Fruit fly (Drosophila melanogaster): Measurements from ENCODE around the gene CG13877.

Gene CG13877

DNA sequence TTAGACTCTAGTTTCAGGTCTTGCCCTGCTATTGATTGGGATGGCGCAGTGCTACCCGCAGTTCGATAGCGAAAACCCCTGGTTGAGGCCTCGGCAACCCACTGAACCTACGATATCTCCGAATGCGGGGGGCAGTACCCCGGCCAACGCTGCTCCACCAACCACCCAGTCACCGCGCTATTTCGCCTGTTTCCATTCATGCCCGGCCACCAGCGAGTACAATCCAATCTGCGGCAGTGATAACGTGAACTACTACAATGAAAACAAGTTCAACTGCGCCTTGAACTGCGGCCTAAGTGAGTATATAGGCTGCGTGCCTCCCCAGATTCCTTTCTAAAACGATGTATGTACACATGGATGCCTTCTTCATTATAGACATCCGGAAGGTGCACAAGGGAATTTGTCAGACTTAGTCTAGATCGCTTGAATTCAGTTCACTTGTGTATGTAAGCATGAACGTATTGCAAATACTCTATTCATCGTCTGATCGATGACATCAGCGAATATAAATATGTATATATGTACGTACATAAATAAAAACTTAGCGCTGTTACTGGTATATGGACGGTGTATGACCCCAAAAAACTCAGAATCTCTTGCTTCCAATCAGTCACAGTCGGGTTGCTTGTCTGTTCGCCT, at the start of gene CG13877:
Gene CG13877, plus strand, starts transcription at position 589 of the 639 bp plus-strand sequence.
- no peak for TF ChIP-seq CTCF (optimal IDR thresholded peaks at IDR 0.05)
- no peak for TF ChIP-seq CG8478 (optimal IDR thresholded peaks at IDR 0.05)

DNA sequence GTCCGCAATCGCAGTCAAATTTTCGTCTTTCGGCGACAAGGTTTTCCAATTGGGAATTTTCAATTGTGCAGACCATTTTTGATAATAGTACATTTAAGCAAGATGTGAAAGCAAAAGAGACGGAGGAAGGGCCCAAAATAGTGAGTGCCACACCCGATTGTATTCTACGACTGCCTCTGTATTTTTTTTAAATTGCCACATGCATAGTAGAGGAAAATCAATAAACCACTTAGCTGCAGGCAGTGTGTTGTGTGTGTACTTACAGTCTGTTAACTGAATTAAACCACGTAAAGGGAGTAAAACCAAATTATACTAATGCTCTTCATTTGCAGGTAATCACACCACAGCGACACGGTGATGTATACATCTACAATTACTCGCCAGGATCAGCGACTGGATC, 46.1 kb upstream of the CG13877 start:
- TF ChIP-seq CG8478 (optimal IDR thresholded peaks at IDR 0.05) (no peak), CTCF (optimal IDR thresholded peaks at IDR 0.05) (no peak)

DNA sequence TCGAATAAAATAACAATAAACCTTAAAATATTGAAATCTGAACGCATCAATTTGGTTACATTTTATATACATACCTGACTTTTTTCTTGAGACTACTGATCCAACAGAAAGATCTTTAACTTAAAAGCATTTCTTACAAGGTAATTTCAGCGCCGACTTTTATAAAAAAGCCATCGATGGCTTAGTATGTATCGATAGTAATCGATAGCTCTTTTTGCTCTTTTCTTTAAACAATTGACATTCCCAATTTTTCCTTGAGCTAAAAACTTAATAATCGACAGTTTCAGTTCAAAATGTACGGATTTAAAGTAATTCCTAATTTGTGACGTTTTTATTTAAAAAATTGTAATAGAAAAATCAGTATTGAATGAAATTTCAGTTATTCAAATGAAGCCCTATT, 43.4 kb upstream of the CG13877 start:
- TF ChIP-seq CTCF (optimal IDR thresholded peaks at IDR 0.05) (no peak), CG8478 (optimal IDR thresholded peaks at IDR 0.05) (no peak)

DNA sequence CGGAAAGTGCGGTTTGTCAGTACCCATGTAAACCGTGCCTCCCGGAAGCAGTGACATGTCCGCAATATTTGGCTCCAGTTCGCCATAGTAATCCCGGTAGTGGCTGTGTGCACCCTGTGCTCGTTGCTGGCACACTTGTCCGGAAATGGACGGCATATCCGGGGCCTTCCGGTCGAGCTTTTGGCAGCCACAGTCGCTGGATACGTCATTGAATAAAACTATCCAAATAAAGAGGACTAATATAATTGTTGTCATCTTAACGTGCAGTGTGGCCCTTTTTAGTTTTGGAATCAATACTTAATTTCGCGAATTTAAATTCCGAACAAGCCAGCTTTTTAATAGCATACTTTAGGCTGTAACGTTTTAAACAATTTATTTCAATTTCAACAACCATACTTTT, 41.9 kb upstream of the CG13877 start, which contains the start of gene CG7049:
Gene CG7049, minus strand, starts transcription at position 280 of the 400 bp plus-strand sequence.
- TF ChIP-seq CTCF (optimal IDR thresholded peaks at IDR 0.05) (no peak), CG8478 (optimal IDR thresholded peaks at IDR 0.05) (no peak)

DNA sequence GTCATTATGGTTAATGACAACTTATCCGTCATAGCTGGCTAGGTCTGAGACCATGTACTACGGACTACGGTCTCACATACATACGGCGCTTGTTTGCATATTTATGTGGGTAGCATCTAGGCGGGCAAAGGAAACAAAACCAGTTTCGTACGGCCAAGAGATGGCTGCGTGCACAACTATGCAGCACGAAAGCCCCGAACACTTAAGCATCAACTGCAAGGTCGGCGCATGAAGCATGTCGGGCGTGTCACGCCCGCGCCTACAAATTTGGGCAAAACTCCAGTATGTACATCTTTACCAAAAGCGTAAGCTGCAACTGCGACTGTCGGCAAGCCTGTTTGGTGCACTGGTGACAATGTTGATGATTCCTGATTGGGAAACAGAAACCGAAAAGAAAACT, 39.9 kb upstream of the CG13877 start:
- TF ChIP-seq CG8478 (optimal IDR thresholded peaks at IDR 0.05) (no peak), CTCF (optimal IDR thresholded peaks at IDR 0.05) (no peak)

DNA sequence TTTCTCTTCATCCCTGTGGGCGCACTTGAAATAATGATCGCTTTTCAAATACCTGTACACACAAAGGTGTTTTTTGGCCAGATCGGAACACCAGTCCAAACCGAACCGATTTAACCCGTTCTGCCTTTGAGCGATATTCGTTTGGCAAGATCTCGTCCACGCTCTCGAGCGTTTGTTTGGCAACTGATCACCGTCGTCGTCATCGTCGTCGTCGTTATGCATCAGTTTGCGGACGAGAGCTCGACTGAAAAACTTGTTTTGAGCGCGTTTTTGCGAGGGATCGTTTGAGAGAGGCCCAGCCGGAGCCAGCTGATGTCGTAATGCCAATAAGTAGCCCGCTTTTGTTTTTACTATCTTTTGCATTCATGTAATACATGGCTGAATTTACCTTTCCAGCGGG, 39.4 kb upstream of the CG13877 start:
- TF ChIP-seq CTCF (optimal IDR thresholded peaks at IDR 0.05) (no peak), CG8478 (optimal IDR thresholded peaks at IDR 0.05) (no peak)

DNA sequence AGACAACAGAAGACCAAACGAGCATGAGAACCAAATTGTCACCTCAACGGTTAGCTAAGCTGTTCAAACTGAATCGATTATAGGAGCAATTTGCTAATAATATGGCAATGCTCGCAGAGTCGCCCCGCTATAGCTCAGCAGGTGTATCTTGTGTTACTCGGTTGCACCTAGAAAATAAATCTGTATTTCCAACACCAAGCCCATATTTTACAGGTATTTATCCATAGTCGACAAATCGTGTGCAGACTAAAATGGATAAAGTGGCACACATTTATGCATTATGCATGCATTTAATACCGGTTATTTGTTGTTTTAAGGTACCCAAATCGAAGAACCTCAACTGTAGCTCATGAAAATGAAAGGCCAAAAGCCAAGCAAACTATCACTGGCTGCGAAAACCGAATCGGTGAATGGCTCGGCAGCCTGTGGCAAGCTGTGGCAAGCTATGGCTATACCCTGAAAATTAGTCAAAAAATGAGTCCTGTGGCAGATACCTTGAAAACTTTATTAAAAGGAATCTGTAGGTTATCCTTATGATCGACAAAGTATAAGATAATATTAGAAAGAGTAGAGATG, 38.9 kb upstream of the CG13877 start, which contains the start of gene Vdup1:
Gene Vdup1, minus strand, starts transcription at position 51 of the 576 bp plus-strand sequence.
- TF ChIP-seq CG8478 (optimal IDR thresholded peaks at IDR 0.05) = no peak
- no peak for TF ChIP-seq CTCF (optimal IDR thresholded peaks at IDR 0.05)

DNA sequence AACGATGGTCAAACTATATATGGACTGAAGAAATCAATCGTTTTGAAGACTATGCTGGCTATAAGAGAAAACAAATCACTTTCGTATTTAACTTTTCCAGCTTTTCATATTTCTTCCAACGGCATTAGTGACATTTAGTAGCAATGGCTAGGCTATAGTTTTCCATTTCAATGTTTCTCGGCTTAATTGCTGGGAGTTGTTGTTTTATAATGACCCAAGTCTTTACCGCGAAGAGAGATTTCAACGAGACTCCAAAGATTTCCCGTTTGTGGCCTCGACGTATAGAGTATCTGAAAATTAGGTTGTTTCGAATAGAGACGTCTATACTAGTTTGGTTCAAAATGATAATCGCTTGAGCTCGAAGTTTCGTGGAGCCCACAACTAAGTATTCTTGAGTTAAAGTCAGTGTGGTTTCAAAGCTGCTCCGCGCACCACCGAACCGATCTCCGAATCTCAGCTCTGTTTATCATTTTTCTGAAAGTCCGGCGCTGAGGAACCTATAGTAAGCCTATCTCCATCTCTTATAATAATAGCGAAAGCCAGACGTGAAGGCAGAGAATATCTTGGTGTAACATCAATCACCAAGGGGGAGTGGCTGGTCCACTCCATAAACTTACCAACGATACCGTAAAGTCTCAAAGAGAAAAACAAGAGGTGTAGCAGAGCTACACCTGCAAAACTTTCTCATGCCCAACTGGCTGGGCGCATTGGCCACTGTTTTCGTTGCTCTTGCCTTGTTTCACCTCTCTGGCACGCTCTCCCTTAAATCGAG, 38.2 kb upstream of the CG13877 start, which contains the start of gene CG13875:
Gene CG13875, plus strand, starts transcription at position 434 of the 772 bp plus-strand sequence.
- TF ChIP-seq CTCF (optimal IDR thresholded peaks at IDR 0.05) = no peak
- TF ChIP-seq CG8478 (optimal IDR thresholded peaks at IDR 0.05) = no peak

DNA sequence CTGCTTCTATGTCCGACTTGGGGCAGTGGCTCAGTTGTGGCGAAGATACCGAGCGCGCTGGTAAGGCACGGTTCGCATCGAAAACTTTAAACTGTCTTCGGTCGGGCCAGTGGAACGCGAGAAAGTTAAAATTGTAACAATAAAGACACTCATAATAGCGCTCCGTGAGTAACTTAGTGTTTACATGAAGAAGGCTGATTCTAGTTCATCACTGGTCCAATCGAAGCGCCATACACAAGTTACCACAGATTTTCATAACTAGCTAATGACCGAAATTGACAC, 37.7 kb upstream of the CG13877 start:
- TF ChIP-seq CTCF (optimal IDR thresholded peaks at IDR 0.05) (no peak), CG8478 (optimal IDR thresholded peaks at IDR 0.05) (no peak)

DNA sequence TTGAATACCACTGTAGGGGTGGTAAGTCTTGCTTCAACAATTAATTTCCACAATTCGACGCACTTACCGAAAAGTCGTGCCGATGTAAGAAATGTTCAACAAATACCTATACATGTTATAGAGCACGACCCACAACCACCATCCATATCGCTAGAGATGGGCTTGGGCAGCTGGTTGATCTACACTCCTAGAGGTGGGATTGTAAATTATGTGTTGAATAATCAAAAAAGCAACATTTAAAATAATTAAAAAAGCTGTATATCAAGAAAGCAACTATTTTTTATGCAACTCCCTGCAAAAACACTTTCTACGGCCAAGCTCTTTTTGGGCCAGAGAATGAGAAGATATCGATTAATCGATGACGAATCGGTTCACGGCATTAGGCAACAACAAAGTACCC, 33.6 kb upstream of the CG13877 start, which contains the start of the genes CG34140, Mkp and Mtch:
Gene CG34140, minus strand, starts transcription at position 174 of the 400 bp plus-strand sequence.
Gene Mkp, minus strand, starts transcription at position 290 of the 400 bp plus-strand sequence.
Gene Mtch, plus strand, starts transcription at position 376 of the 400 bp plus-strand sequence.
- no peak for TF ChIP-seq CG8478 (optimal IDR thresholded peaks at IDR 0.05)
- no peak for TF ChIP-seq CTCF (optimal IDR thresholded peaks at IDR 0.05)

DNA sequence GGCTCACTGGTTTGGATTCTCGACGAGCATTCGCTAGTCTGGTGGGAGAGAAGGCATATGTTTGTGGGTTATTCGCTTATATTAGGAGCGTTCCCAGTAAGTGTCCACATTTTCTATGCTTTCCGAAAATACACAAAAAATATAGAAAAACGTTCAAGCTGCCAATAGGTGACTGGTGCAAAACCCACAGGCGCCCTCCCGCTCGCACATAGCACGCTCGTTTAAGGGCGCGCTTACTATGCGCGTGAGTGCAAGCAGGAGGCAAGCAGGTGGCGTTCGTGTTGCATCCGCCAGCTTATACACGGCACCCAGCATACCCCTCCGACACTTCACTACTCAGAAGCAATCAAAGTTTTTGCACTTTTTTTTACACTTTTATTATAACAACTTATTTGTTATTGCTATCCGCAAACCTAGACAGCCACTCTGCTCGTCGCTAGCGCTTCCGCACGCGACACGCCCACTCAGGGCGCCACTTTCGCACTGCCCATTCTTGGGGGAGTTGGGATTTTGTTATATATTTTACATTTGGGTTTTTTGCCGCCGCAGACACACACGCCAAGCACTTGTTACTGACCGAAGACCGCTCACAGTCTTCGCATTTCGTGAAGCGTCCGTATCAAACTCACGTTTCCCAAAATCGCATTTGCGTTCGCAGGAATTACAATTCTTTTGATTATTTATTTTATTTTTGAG, 18.7 kb upstream of the CG13877 start:
- peak; percentile 8 to 30 for TF ChIP-seq CTCF (optimal IDR thresholded peaks at IDR 0.05)
- TF ChIP-seq CG8478 (optimal IDR thresholded peaks at IDR 0.05) = no peak

DNA sequence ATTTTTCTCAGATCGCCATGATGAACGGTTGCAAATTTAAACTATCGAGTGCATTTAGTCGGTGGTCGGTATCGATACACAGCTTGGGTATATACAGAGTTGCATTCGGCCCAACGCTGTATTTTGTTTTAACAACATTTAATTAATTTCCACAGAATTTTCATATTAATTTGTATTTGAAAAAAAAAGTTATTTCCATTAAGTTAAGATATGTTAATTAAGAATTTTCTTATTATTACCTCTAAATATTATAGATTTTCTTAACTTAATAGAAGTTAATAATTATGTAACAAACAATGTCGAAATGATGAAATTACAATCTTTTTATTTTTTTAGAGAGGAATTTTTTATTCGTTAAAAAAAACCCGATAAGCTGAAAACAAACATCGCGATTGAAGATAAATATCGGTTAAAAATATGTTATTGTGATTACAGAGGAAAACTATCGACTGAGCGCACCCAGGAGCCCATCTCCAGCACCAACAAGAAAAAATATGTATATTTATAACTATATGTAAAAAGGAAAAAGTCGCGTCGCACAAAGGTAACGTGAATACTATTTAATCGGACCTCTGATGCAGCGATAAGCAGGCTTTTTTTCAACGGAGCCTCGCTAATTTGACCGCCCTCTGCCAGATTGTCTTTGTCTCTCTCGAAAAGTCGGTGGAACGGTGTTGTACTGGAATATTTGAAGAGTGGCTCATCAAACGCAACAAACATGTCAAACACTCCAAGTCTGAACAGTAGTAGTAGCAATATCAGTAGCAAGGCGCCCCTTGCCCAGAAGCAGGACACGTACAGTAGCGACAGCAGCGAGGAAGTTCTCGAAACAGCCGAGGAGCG, 17.9 kb upstream of the CG13877 start, which contains the start of the genes rno and mri:
Gene rno, minus strand, starts transcription at position 9 of the 843 bp plus-strand sequence.
Gene mri, plus strand, starts transcription at position 421 of the 843 bp plus-strand sequence.
- TF ChIP-seq CG8478 (optimal IDR thresholded peaks at IDR 0.05) (no peak), CTCF (optimal IDR thresholded peaks at IDR 0.05) (no peak)

DNA sequence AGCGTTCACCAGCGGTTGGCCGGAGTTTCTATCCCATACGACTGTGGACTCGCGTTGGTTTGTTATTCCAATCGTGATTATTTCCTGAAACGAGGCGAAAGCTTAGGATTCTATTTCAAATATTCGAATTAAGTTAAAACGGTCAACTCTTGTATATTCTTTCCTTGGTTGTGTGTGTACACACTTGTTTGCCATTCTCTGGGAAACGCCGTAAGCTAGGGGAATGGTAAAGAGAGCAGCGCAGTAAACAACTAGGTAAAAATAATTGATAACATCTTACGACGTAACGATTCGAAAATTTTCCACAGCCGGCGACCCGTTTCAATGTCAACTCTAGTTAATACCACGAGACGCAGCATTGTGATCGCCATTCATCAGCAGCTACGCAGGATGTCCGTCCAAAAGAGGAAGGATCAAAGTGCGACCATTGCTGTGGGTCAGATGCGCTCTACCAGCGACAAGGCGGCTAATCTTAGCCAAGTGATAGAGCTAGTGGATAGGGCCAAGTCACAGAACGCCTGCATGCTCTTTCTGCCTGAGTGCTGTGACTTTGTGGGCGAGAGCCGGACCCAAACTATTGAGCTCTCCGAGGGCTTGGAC, 14.2 kb upstream of the CG13877 start, which contains the start of gene NitFhit:
Gene NitFhit, plus strand, starts transcription at position 195 of the 600 bp plus-strand sequence.
- TF ChIP-seq CG8478 (optimal IDR thresholded peaks at IDR 0.05) = no peak

Data from S2 (cell line).